Fruit fly (Drosophila melanogaster) S2 (cell line): ENCODE measurements around the gene CG13046.

Source experiments
- CG8478 ChIP-seq: fragments of >200 bp; optimal IDR thresholded peaks from 2 replicates; lab custom pipeline; 2018
- CTCF ChIP-seq, 2 experiments: fragments of >200 bp; optimal IDR thresholded peaks; 2 replicates each; lab custom pipeline; 2018

- no peak for TF ChIP-seq CG8478 (lab: Kevin White, UChicago)
- TF ChIP-seq CTCF (optimal IDR thresholded peaks at IDR 0.05; lab: Kevin White, UChicago), result no peak
Observed at dm6 chr3L:16291678-16292077, 3.5 kb upstream of the CG13046 start.
